Worm (Caenorhabditis elegans) whole organism, L3 larva: Measurements from ENCODE around the gene amt-2.

ENCODE experiments used
- egl-27 ChIP-seq: sonication (generic microtip); optimal IDR thresholded peaks from 4 replicates; lab custom pipeline; 2017; ENCODE audit warnings: missing biosample characterization, missing genetic modification reagents, missing genetic modification characterization
- nfya-1 ChIP-seq: sonication (generic microtip); optimal IDR thresholded peaks from 2 replicates; lab custom pipeline; 2017; ENCODE audit warnings: missing genetic modification characterization, mild to moderate bottlenecking, missing compliant biosample characterization, antibody characterized with exemption, moderate library complexity; ENCODE audit not compliant: insufficient read depth
- nhr-11 ChIP-seq: fragments of 150-350 bp; optimal IDR thresholded peaks from 2 replicates; lab custom pipeline; 2014; ENCODE audit warnings: missing biosample characterization, missing genetic modification characterization
- pqm-1 ChIP-seq: fragments of 150-350 bp; optimal IDR thresholded peaks from 2 replicates; lab custom pipeline; 2017; ENCODE audit warnings: missing biosample characterization, missing genetic modification characterization, inconsistent platforms
- snpc-4 ChIP-seq: fragments of 150-350 bp; optimal IDR thresholded peaks from 2 replicates; lab custom pipeline; 2014; ENCODE audit warnings: missing biosample characterization, missing genetic modification characterization
- unc-62 ChIP-seq: fragments of 150-350 bp; sonication (generic microtip); optimal IDR thresholded peaks from 4 replicates; lab custom pipeline; 2014; ENCODE audit warnings: missing biosample characterization, missing genetic modification reagents, missing genetic modification characterization

- TF ChIP-seq snpc-4 (tag; lab: Kevin White, UChicago) (no peak), nfya-1 (no peak), egl-27 (tag; lab: Kevin White, UChicago) (no peak), nhr-11 (no peak), pqm-1 (tag; lab: Kevin White, UChicago) (no peak), unc-62 (GFP tag; lab: Kevin White, UChicago) (no peak)
Measured at ce11 chrIV:13067200-13067599, 25.0 kb downstream of the amt-2 start, which contains the start of gene col-131.
